Fruit fly (Drosophila melanogaster) whole organism, prepupa: ENCODE measurements around the gene CG43759.
A peak's percentile ranks its signal among the peaks of the same experiment; 100 is the strongest.

Experiments
- CG10631 ChIP-seq: fragments of 200-800 bp; sonication (Bioruptor generic); optimal IDR thresholded peaks from 2 replicates; lab custom pipeline; 2016; ENCODE audit warnings: missing biosample characterization, missing genetic modification characterization
- CG10669 ChIP-seq: fragments of 200-800 bp; sonication (Bioruptor generic); optimal IDR thresholded peaks from 3 replicates; lab custom pipeline; 2018; ENCODE audit warnings: missing biosample characterization, mild to moderate bottlenecking, missing genetic modification characterization, moderate library complexity
- CG11902 ChIP-seq: fragments of 200-800 bp; sonication (Bioruptor generic); optimal IDR thresholded peaks from 3 replicates; lab custom pipeline; 2016; ENCODE audit warnings: missing biosample characterization, missing genetic modification characterization
- CG15336 ChIP-seq: fragments of 200-800 bp; sonication (Bioruptor generic); IDR thresholded peaks from 2 replicates; pipeline ENCODE4 v1.3.6; 2022; ENCODE audit warnings: missing biosample characterization, missing genetic modification characterization
- CG1621 ChIP-seq: fragments of 200-800 bp; sonication (Bioruptor generic); optimal IDR thresholded peaks from 3 replicates; lab custom pipeline; 2018; ENCODE audit warnings: missing biosample characterization, mild to moderate bottlenecking, missing genetic modification characterization
- CG31627 ChIP-seq: fragments of 200-800 bp; sonication (Bioruptor generic); optimal IDR thresholded peaks from 3 replicates; lab custom pipeline; 2016; ENCODE audit warnings: missing biosample characterization, missing genetic modification characterization
- CG32006 ChIP-seq: fragments of 200-800 bp; sonication (Bioruptor generic); optimal IDR thresholded peaks from 3 replicates; lab custom pipeline; 2017; ENCODE audit warnings: missing biosample characterization, mild to moderate bottlenecking, missing genetic modification characterization
- CG34406 ChIP-seq: fragments of 200-800 bp; sonication (Bioruptor generic); optimal IDR thresholded peaks from 3 replicates; lab custom pipeline; 2016; ENCODE audit warnings: missing biosample characterization, missing genetic modification characterization
- CG3919 ChIP-seq: fragments of 200-800 bp; sonication (Bioruptor generic); optimal IDR thresholded peaks from 3 replicates; lab custom pipeline; 2016; ENCODE audit warnings: missing biosample characterization, missing genetic modification characterization
- CG4318 ChIP-seq: fragments of 200-800 bp; sonication (Bioruptor generic); optimal IDR thresholded peaks from 3 replicates; lab custom pipeline; 2017; ENCODE audit warnings: missing biosample characterization, mild to moderate bottlenecking, missing genetic modification characterization
- CG6163 ChIP-seq: fragments of 200-800 bp; sonication (Bioruptor generic); IDR thresholded peaks from 3 replicates; pipeline ENCODE4 v1.3.6; 2022; ENCODE audit warnings: missing biosample characterization, missing genetic modification characterization
- CG6276 ChIP-seq: fragments of 200-800 bp; sonication (Bioruptor generic); optimal IDR thresholded peaks from 2 replicates; lab custom pipeline; 2017; ENCODE audit warnings: missing biosample characterization, mild to moderate bottlenecking, missing genetic modification characterization
- CG6792 ChIP-seq: fragments of 200-800 bp; sonication (Bioruptor generic); optimal IDR thresholded peaks from 3 replicates; lab custom pipeline; 2016; ENCODE audit warnings: missing biosample characterization, missing genetic modification characterization
- CG7368 ChIP-seq: fragments of 200-800 bp; sonication (Bioruptor generic); optimal IDR thresholded peaks from 3 replicates; lab custom pipeline; 2016; ENCODE audit warnings: missing biosample characterization, missing genetic modification characterization
- CG8119 ChIP-seq: fragments of 200-800 bp; sonication (Bioruptor generic); IDR thresholded peaks from 3 replicates; pipeline ENCODE4 v1.3.6; 2022; ENCODE audit warnings: missing biosample characterization, missing genetic modification characterization
- CG8319 ChIP-seq: fragments of 200-800 bp; sonication (Bioruptor generic); optimal IDR thresholded peaks from 3 replicates; lab custom pipeline; 2016; ENCODE audit warnings: missing biosample characterization, missing genetic modification characterization
- Eip75B ChIP-seq: fragments of 200-800 bp; sonication (Bioruptor generic); optimal IDR thresholded peaks from 3 replicates; lab custom pipeline; 2016; ENCODE audit warnings: missing biosample characterization, missing genetic modification characterization
- Eip78C ChIP-seq: fragments of 200-800 bp; sonication (Bioruptor generic); peaks from one replicate; lab custom pipeline; 2016; ENCODE audit warnings: missing biosample characterization, missing genetic modification characterization
- Ets96B ChIP-seq: fragments of 200-800 bp; optimal IDR thresholded peaks from 2 replicates; lab custom pipeline; 2019; ENCODE audit warnings: missing biosample characterization, mild to moderate bottlenecking, missing genetic modification characterization, moderate library complexity
- Hr39 ChIP-seq: fragments of 200-800 bp; sonication (Bioruptor generic); optimal IDR thresholded peaks from 2 replicates; lab custom pipeline; 2016; ENCODE audit warnings: missing biosample characterization, missing genetic modification characterization
- Hr4 ChIP-seq: fragments of 200-800 bp; sonication (Bioruptor generic); optimal IDR thresholded peaks from 3 replicates; lab custom pipeline; 2016; ENCODE audit warnings: missing biosample characterization, missing genetic modification characterization
- Lpt ChIP-seq: fragments of 200-800 bp; sonication (Bioruptor generic); optimal IDR thresholded peaks from 3 replicates; lab custom pipeline; 2016; ENCODE audit warnings: missing biosample characterization, missing genetic modification characterization
- Met ChIP-seq: fragments of 200-800 bp; sonication (Bioruptor generic); optimal IDR thresholded peaks from 3 replicates; lab custom pipeline; 2016; ENCODE audit warnings: missing biosample characterization, missing genetic modification characterization
- OdsH ChIP-seq: fragments of 200-800 bp; sonication (Bioruptor generic); optimal IDR thresholded peaks from 3 replicates; lab custom pipeline; 2016; ENCODE audit warnings: missing biosample characterization, missing genetic modification characterization
- Smox ChIP-seq: fragments of 200-800 bp; sonication (Bioruptor generic); optimal IDR thresholded peaks from 3 replicates; lab custom pipeline; 2016; ENCODE audit warnings: missing biosample characterization, missing genetic modification characterization
- Sox102F ChIP-seq: fragments of 200-800 bp; sonication (Bioruptor generic); optimal IDR thresholded peaks from 2 replicates; lab custom pipeline; 2016; ENCODE audit warnings: missing biosample characterization, mild to moderate bottlenecking, missing genetic modification characterization
- Sox14 ChIP-seq: fragments of 200-800 bp; sonication (Bioruptor generic); optimal IDR thresholded peaks from 3 replicates; lab custom pipeline; 2016; ENCODE audit warnings: missing biosample characterization, missing genetic modification characterization
- Sox15 ChIP-seq: fragments of 200-800 bp; sonication (Bioruptor generic); optimal IDR thresholded peaks from 3 replicates; lab custom pipeline; 2016; ENCODE audit warnings: missing biosample characterization, missing genetic modification characterization
- acj6 ChIP-seq: fragments of 200-800 bp; sonication (Bioruptor generic); optimal IDR thresholded peaks from 3 replicates; lab custom pipeline; 2016; ENCODE audit warnings: missing biosample characterization, missing genetic modification characterization
- cyc ChIP-seq: fragments of 200-800 bp; sonication (Bioruptor generic); optimal IDR thresholded peaks from 3 replicates; lab custom pipeline; 2016; ENCODE audit warnings: missing biosample characterization, missing genetic modification characterization
- dac ChIP-seq: fragments of 200-800 bp; sonication (Bioruptor generic); optimal IDR thresholded peaks from 2 replicates; lab custom pipeline; 2017; ENCODE audit warnings: missing biosample characterization, mild to moderate bottlenecking, missing genetic modification characterization
- dsx ChIP-seq: fragments of 200-800 bp; optimal IDR thresholded peaks from 3 replicates; lab custom pipeline; 2019; ENCODE audit warnings: missing biosample characterization, mild to moderate bottlenecking, missing genetic modification characterization, moderate library complexity; ENCODE audit not compliant: poor library complexity, severe bottlenecking
- eg ChIP-seq: fragments of 200-800 bp; sonication (Bioruptor generic); IDR thresholded peaks from 3 replicates; pipeline ENCODE4 v1.3.6; 2022; ENCODE audit warnings: missing biosample characterization, missing genetic modification characterization
- esn ChIP-seq: fragments of 200-800 bp; sonication (Bioruptor generic); optimal IDR thresholded peaks from 2 replicates; lab custom pipeline; 2016; ENCODE audit warnings: missing biosample characterization, mild to moderate bottlenecking, missing genetic modification characterization, moderate library complexity
- fd59A ChIP-seq: fragments of 200-800 bp; sonication (Bioruptor generic); optimal IDR thresholded peaks from 2 replicates; lab custom pipeline; 2017; ENCODE audit warnings: missing biosample characterization, mild to moderate bottlenecking, missing genetic modification characterization, missing genetic modification reagents
- lz ChIP-seq: fragments of 200-800 bp; sonication (Bioruptor generic); optimal IDR thresholded peaks from 3 replicates; lab custom pipeline; 2016; ENCODE audit warnings: missing biosample characterization, missing genetic modification characterization
- net ChIP-seq: fragments of 200-800 bp; sonication (Bioruptor generic); optimal IDR thresholded peaks from 3 replicates; lab custom pipeline; 2016; ENCODE audit warnings: missing biosample characterization, missing genetic modification characterization
- pdm3 ChIP-seq: fragments of 200-800 bp; sonication (Bioruptor generic); optimal IDR thresholded peaks from 3 replicates; lab custom pipeline; 2016; ENCODE audit warnings: missing biosample characterization, missing genetic modification characterization
- salr ChIP-seq, 2 experiments: fragments of 200-800 bp; sonication (Bioruptor generic); optimal IDR thresholded peaks; 3 replicates each; lab custom pipeline; 2016 to 2018; ENCODE audit warnings: missing biosample characterization in 2 of 2, missing genetic modification characterization in 2 of 2, mild to moderate bottlenecking in 1 of 2
- spab ChIP-seq: fragments of 200-800 bp; sonication (Bioruptor generic); optimal IDR thresholded peaks from 2 replicates; lab custom pipeline; 2017; ENCODE audit warnings: missing biosample characterization, mild to moderate bottlenecking, missing genetic modification characterization, missing genetic modification reagents
- ss ChIP-seq, 2 experiments: fragments of 200-800 bp; sonication (Bioruptor generic); optimal IDR thresholded peaks; 2 replicates in 1 of 2; 3 replicates in 1 of 2; lab custom pipeline; 2017 to 2018; ENCODE audit warnings: mild to moderate bottlenecking in 2 of 2, missing biosample characterization in 2 of 2, missing genetic modification characterization in 2 of 2, moderate library complexity in 1 of 2
- svp ChIP-seq: fragments of 200-800 bp; sonication (Bioruptor generic); peaks from one replicate; lab custom pipeline; 2016; ENCODE audit warnings: missing biosample characterization, missing genetic modification characterization
- topi ChIP-seq: fragments of 200-800 bp; sonication (Bioruptor generic); optimal IDR thresholded peaks from 3 replicates; lab custom pipeline; 2016; ENCODE audit warnings: missing biosample characterization, missing genetic modification characterization

Gene CG43759

dm6 chrX:18951220-18951867 lies 21.2 kb downstream of the CG43759 start:
- TF ChIP-seq CG11902 (GFP tag; lab: Kevin White, UChicago) (peak; percentile 32), fd59A (GFP tag; lab: Kevin White, UChicago) (no peak), topi (GFP tag; lab: Kevin White, UChicago) (peak; percentile 58), Met (peak; percentile 59), acj6 (GFP tag; lab: Kevin White, UChicago) (peak; percentile 25), Hr39 (GFP tag; lab: Kevin White, UChicago) (peak; percentile 44), Smox (GFP tag; lab: Kevin White, UChicago) (peak; percentile 17), CG6792 (no peak), spab (GFP tag; lab: Kevin White, UChicago) (no peak), CG4318 (GFP tag; lab: Kevin White, UChicago) (peak; percentile 0), CG7368 (peak; percentile 2), lz (peak; percentile 5), eg (GFP tag; lab: Robert Waterston, UW) (peak; percentile 73), CG32006 (GFP tag; lab: Kevin White, UChicago) (peak; percentile 33), Lpt (GFP tag; lab: Kevin White, UChicago) (peak; percentile 22), esn (peak; percentile 15), CG6163 (GFP tag; lab: Robert Waterston, UW) (peak; percentile 54; the same call in 1 of the 3 replicates), dsx (GFP tag; lab: Kevin White, UChicago) (no peak), Sox102F (GFP tag; lab: Kevin White, UChicago) (no peak), Sox14 (GFP tag; lab: Kevin White, UChicago) (peak; percentile 18), Ets96B (tag; lab: Kevin White, UChicago) (no peak), pdm3 (GFP tag; lab: Kevin White, UChicago) (peak; percentile 9), CG15336 (GFP tag; lab: Robert Waterston, UW) (peak; percentile 45), dac (GFP tag; lab: Kevin White, UChicago) (peak; percentile 15), CG34406 (no peak), CG10631 (peak; percentile 34), Sox15 (GFP tag; lab: Kevin White, UChicago) (peak; percentile 47), ss (GFP tag; optimal IDR thresholded peaks at IDR 0.05; lab: Kevin White, UChicago) (no peak), OdsH (GFP tag; lab: Kevin White, UChicago) (peak; percentile 30), svp (peak; percentile 72), salr (GFP tag; optimal IDR thresholded peaks at IDR 0.05; lab: Kevin White, UChicago) (no peak), CG1621 (tag; lab: Kevin White, UChicago) (no peak), CG10669 (GFP tag; lab: Kevin White, UChicago) (no peak), net (GFP tag; lab: Kevin White, UChicago) (peak; percentile 30), CG3919 (GFP tag; lab: Kevin White, UChicago) (peak; percentile 47), CG8319 (peak; percentile 10), CG8119 (GFP tag; lab: Robert Waterston, UW) (0 out of 3 replicates have a peak, but pooled peaks have one; percentile 25), CG31627 (GFP tag; lab: Kevin White, UChicago) (peak; percentile 10), Eip78C (peak; percentile 71), cyc (GFP tag; lab: Kevin White, UChicago) (peak; percentile 56), Eip75B (peak; percentile 2), Hr4 (GFP tag; lab: Kevin White, UChicago) (peak; percentile 65), CG6276 (peak; percentile 33)
- TF ChIP-seq, all 60 proteins: peak for 32
